Fruit fly (Drosophila melanogaster) whole organism, embryonic: ENCODE data around the gene CG15152.

Experiments
- Oli ChIP-seq: fragments of 200-800 bp; sonication (Bioruptor generic); optimal IDR thresholded peaks from 2 replicates; lab custom pipeline; 2018; ENCODE audit warnings: missing biosample characterization, mild to moderate bottlenecking, missing genetic modification characterization, moderate library complexity
- pita ChIP-seq: fragments of 200-800 bp; sonication (Bioruptor generic); optimal IDR thresholded peaks from 2 replicates; lab custom pipeline; 2017; ENCODE audit warnings: missing biosample characterization, mild to moderate bottlenecking, missing genetic modification characterization

DNA sequence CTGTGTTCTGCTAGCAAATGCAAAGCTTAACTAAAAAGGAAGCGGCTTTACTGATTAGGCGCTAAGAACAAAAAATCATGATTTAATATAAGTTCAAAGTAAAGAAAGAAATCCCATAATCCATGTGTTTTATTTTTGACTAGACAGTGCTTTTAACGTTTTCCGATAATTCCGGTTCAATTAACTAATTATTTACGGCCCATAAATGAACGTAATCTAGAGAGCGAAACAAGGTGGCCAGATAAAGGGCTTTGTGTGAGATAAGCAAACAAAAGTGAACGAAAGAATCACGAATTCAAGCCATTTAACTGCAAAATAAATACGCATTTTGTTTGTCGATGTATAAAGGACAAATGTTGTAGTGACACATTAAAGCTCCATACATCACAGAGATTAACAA is 757 bp downstream of the CG15152 start:
- TF ChIP-seq pita (GFP tag; lab: Kevin White, UChicago) (no peak), Oli (no peak)
